Worm (Caenorhabditis elegans) whole organism, L2 larva: Measurements from ENCODE around the gene Y75B12A.2.
"Not testable (repeated sequence)": the region's sequence is repeated elsewhere in the genome, so short reads cannot be mapped to it uniquely, and the experiment has no call there.

ENCODE experiments used
- Y55F3AM.14 ChIP-seq: fragments of 200-800 bp; sonication (Bioruptor generic); optimal IDR thresholded peaks from 2 replicates; lab custom pipeline; 2018; ENCODE audit warnings: mild to moderate bottlenecking, missing genetic modification characterization, missing compliant biosample characterization
- ZK546.5 ChIP-seq: sonication (generic microtip); optimal IDR thresholded peaks from 2 replicates; lab custom pipeline; 2017; ENCODE audit warnings: missing biosample characterization, missing genetic modification characterization
- alr-1 ChIP-seq: fragments of 150-350 bp; optimal IDR thresholded peaks from 2 replicates; lab custom pipeline; 2014; ENCODE audit warnings: missing biosample characterization, missing genetic modification characterization
- egl-27 ChIP-seq: sonication (generic microtip); optimal IDR thresholded peaks from 3 replicates; lab custom pipeline; 2017; ENCODE audit warnings: missing biosample characterization, missing genetic modification reagents, missing genetic modification characterization
- elt-3 ChIP-seq: sonication (generic microtip); optimal IDR thresholded peaks from 2 replicates; lab custom pipeline; 2017; ENCODE audit warnings: missing biosample characterization, missing genetic modification characterization
- lin-13 ChIP-seq: fragments of 150-350 bp; optimal IDR thresholded peaks from 2 replicates; lab custom pipeline; 2014; ENCODE audit warnings: missing biosample characterization, missing genetic modification reagents, missing genetic modification characterization
- mab-5 ChIP-seq: fragments of 150-350 bp; optimal IDR thresholded peaks from 2 replicates; lab custom pipeline; 2014; ENCODE audit warnings: missing biosample characterization, missing genetic modification characterization
- nhr-6 ChIP-seq: fragments of 150-350 bp; optimal IDR thresholded peaks from 2 replicates; lab custom pipeline; 2014; ENCODE audit warnings: missing biosample characterization, missing genetic modification characterization
- nhr-77 ChIP-seq: fragments of 150-350 bp; optimal IDR thresholded peaks from 2 replicates; lab custom pipeline; 2014; ENCODE audit warnings: missing biosample characterization, missing genetic modification characterization
- snpc-4 ChIP-seq: fragments of 150-350 bp; optimal IDR thresholded peaks from 2 replicates; lab custom pipeline; 2014; ENCODE audit warnings: missing biosample characterization, missing genetic modification characterization
- unc-39 ChIP-seq: fragments of 150-350 bp; optimal IDR thresholded peaks from 2 replicates; lab custom pipeline; 2014; ENCODE audit warnings: missing biosample characterization, missing genetic modification characterization

ce11 chrV:15115968-15116367 is 6.6 kb downstream of the Y75B12A.2 start, which contains the start of gene T01G5.8:
- not testable (repeated sequence) for TF ChIP-seq snpc-4 (tag; lab: Kevin White, UChicago); ZK546.5 (tag; lab: Kevin White, UChicago); lin-13 (GFP tag; lab: Kevin White, UChicago); nhr-77; elt-3 (tag; lab: Kevin White, UChicago); unc-39 (tag; lab: Kevin White, UChicago); mab-5 (tag; lab: Kevin White, UChicago); egl-27; alr-1 (tag; lab: Kevin White, UChicago); nhr-6 (tag; lab: Kevin White, UChicago); Y55F3AM.14 (GFP tag; lab: Kevin White, UChicago)
